Worm (Caenorhabditis elegans) whole organism, young adult: ENCODE data around the gene arrd-25.

ENCODE experiments used
- B0035.1 ChIP-seq: sonication (generic microtip); optimal IDR thresholded peaks from 2 replicates; lab custom pipeline; 2016; ENCODE audit warnings: missing genetic modification characterization, mild to moderate bottlenecking, missing compliant biosample characterization, missing genotype, missing genetic modification reagents
- B0261.1 ChIP-seq: sonication (generic microtip); optimal IDR thresholded peaks from 2 replicates; lab custom pipeline; 2016; ENCODE audit warnings: mild to moderate bottlenecking, missing genetic modification characterization, moderate library complexity, missing compliant biosample characterization
- C17E4.6 ChIP-seq: fragments of 200-800 bp; sonication (Bioruptor generic); IDR thresholded peaks from 2 replicates; pipeline ENCODE4 v1.3.6; 2022; ENCODE audit warnings: missing genetic modification reagents, missing genetic modification characterization, missing compliant biosample characterization
- F37B4.10 ChIP-seq: fragments of 200-800 bp; sonication (Bioruptor generic); IDR thresholded peaks from 2 replicates; pipeline ENCODE4 v1.3.6; 2022; ENCODE audit warnings: missing genetic modification characterization, missing compliant biosample characterization
- F55B11.4 ChIP-seq: sonication (generic microtip); optimal IDR thresholded peaks from 2 replicates; lab custom pipeline; 2016; ENCODE audit warnings: missing compliant biosample characterization, missing genetic modification characterization, borderline replicate concordance; ENCODE audit not compliant: insufficient read depth
- K12H6.12 ChIP-seq: fragments of 200-800 bp; sonication (Bioruptor generic); optimal IDR thresholded peaks from 2 replicates; lab custom pipeline; 2018; ENCODE audit warnings: mild to moderate bottlenecking, missing genetic modification characterization, missing compliant biosample characterization
- Y79H2A.3 ChIP-seq: fragments of 200-800 bp; sonication (Bioruptor generic); conservative IDR thresholded peaks from 2 replicates; pipeline ENCODE4 v1.3.6; 2022; ENCODE audit warnings: missing genetic modification reagents, missing genetic modification characterization, missing compliant biosample characterization
- ZK185.1 ChIP-seq: sonication (generic microtip); optimal IDR thresholded peaks from 2 replicates; lab custom pipeline; 2016; ENCODE audit warnings: mild to moderate bottlenecking, missing genetic modification characterization, missing compliant biosample characterization; ENCODE audit not compliant: poor library complexity, severe bottlenecking
- aptf-3 ChIP-seq: fragments of 200-800 bp; sonication (Bioruptor generic); IDR thresholded peaks from 2 replicates; pipeline ENCODE4 v1.3.6; 2022; ENCODE audit warnings: missing genetic modification characterization, missing compliant biosample characterization
- attf-3 ChIP-seq: fragments of 200-800 bp; sonication (Bioruptor generic); conservative IDR thresholded peaks from 2 replicates; pipeline ENCODE4 v1.3.6; 2022; ENCODE audit warnings: missing genetic modification reagents, missing genetic modification characterization, missing compliant biosample characterization
- attf-5 ChIP-seq: fragments of 200-800 bp; sonication (Bioruptor generic); optimal IDR thresholded peaks from 2 replicates; lab custom pipeline; 2018; ENCODE audit warnings: mild to moderate bottlenecking, missing genetic modification characterization, missing compliant biosample characterization
- bed-2 ChIP-seq: fragments of 200-800 bp; sonication (Bioruptor generic); IDR thresholded peaks from 2 replicates; pipeline ENCODE4 v1.3.6; 2022; ENCODE audit warnings: missing genetic modification reagents, missing genetic modification characterization, missing compliant biosample characterization
- ceh-58 ChIP-seq: fragments of 200-800 bp; sonication (Bioruptor generic); IDR thresholded peaks from 2 replicates; pipeline ENCODE4 v1.3.6; 2022; ENCODE audit warnings: missing genetic modification characterization, missing compliant biosample characterization
- chd-7 ChIP-seq: sonication (generic microtip); optimal IDR thresholded peaks from 2 replicates; lab custom pipeline; 2016; ENCODE audit warnings: mild to moderate bottlenecking, missing genetic modification characterization, moderate library complexity, missing compliant biosample characterization
- die-1 ChIP-seq: sonication (generic microtip); optimal IDR thresholded peaks from 2 replicates; lab custom pipeline; 2016; ENCODE audit warnings: missing genotype, mild to moderate bottlenecking, missing genetic modification characterization, missing compliant biosample characterization
- efl-1 ChIP-seq: fragments of 150-350 bp; optimal IDR thresholded peaks from 2 replicates; lab custom pipeline; 2014; ENCODE audit warnings: missing biosample characterization, missing genetic modification reagents, missing genetic modification characterization
- egrh-3 ChIP-seq: fragments of 200-800 bp; sonication (Bioruptor generic); IDR thresholded peaks from 2 replicates; pipeline ENCODE4 v1.3.6; 2022; ENCODE audit warnings: missing genetic modification reagents, missing genetic modification characterization, missing compliant biosample characterization
- ekl-4 ChIP-seq: fragments of 200-800 bp; sonication (Bioruptor generic); IDR thresholded peaks from 2 replicates; pipeline ENCODE4 v1.3.6; 2022; ENCODE audit warnings: missing genetic modification reagents, missing genetic modification characterization, missing compliant biosample characterization
- fkh-3 ChIP-seq: sonication (generic microtip); optimal IDR thresholded peaks from 2 replicates; lab custom pipeline; 2016; ENCODE audit warnings: mild to moderate bottlenecking, missing genetic modification characterization, missing compliant biosample characterization
- him-1 ChIP-seq: sonication (generic microtip); optimal IDR thresholded peaks from 2 replicates; lab custom pipeline; 2016; ENCODE audit warnings: missing genotype, missing genetic modification reagents, missing genetic modification characterization, missing compliant biosample characterization
- let-526 ChIP-seq: fragments of 200-800 bp; sonication (Bioruptor generic); IDR thresholded peaks from 2 replicates; pipeline ENCODE4 v1.3.6; 2022; ENCODE audit warnings: missing genetic modification reagents, missing genetic modification characterization, missing compliant biosample characterization
- lin-40 ChIP-seq: sonication (generic microtip); optimal IDR thresholded peaks from 2 replicates; lab custom pipeline; 2016; ENCODE audit warnings: missing genetic modification characterization, mild to moderate bottlenecking, missing compliant biosample characterization, missing genotype, missing genetic modification reagents
- lin-54 ChIP-seq: fragments of 200-800 bp; sonication (Bioruptor generic); optimal IDR thresholded peaks from 2 replicates; lab custom pipeline; 2018; ENCODE audit warnings: mild to moderate bottlenecking, missing genetic modification characterization, missing compliant biosample characterization
- lir-1 ChIP-seq: fragments of 200-800 bp; sonication (Bioruptor generic); conservative IDR thresholded peaks from 2 replicates; pipeline ENCODE4 v1.3.6; 2022; ENCODE audit warnings: missing genetic modification reagents, missing genetic modification characterization, missing compliant biosample characterization
- madf-6 ChIP-seq: fragments of 200-800 bp; sonication (Bioruptor generic); IDR thresholded peaks from 2 replicates; pipeline ENCODE4 v1.3.6; 2022; ENCODE audit warnings: missing genetic modification reagents, missing genetic modification characterization, missing compliant biosample characterization
- madf-8 ChIP-seq: fragments of 200-800 bp; sonication (Bioruptor generic); conservative IDR thresholded peaks from 2 replicates; pipeline ENCODE4 v1.3.6; 2022; ENCODE audit warnings: missing genetic modification reagents, missing genetic modification characterization, missing compliant biosample characterization
- mel-28 ChIP-seq: sonication (generic microtip); optimal IDR thresholded peaks from 2 replicates; lab custom pipeline; 2016; ENCODE audit warnings: borderline replicate concordance, mild to moderate bottlenecking, missing genetic modification characterization, missing compliant biosample characterization
- mxl-1 ChIP-seq: sonication (generic microtip); optimal IDR thresholded peaks from 2 replicates; lab custom pipeline; 2016; ENCODE audit warnings: missing genetic modification characterization, missing compliant biosample characterization
- nfya-1 ChIP-seq: sonication (generic microtip); optimal IDR thresholded peaks from 2 replicates; lab custom pipeline; 2017; ENCODE audit warnings: antibody characterized with exemption, missing compliant biosample characterization, missing genetic modification characterization, borderline replicate concordance; ENCODE audit not compliant: insufficient read depth
- nhr-179 ChIP-seq: sonication (generic microtip); optimal IDR thresholded peaks from 2 replicates; lab custom pipeline; 2016; ENCODE audit warnings: mild to moderate bottlenecking, missing genetic modification characterization, missing compliant biosample characterization
- nhr-90 ChIP-seq: sonication (generic microtip); optimal IDR thresholded peaks from 2 replicates; lab custom pipeline; 2016; ENCODE audit warnings: missing genotype, mild to moderate bottlenecking, missing genetic modification characterization, missing compliant biosample characterization
- pbrm-1 ChIP-seq: fragments of 200-800 bp; sonication (Bioruptor generic); IDR thresholded peaks from 2 replicates; pipeline ENCODE4 v1.3.6; 2022; ENCODE audit warnings: missing genetic modification reagents, missing genetic modification characterization, missing compliant biosample characterization
- snpc-3.4 ChIP-seq: sonication (generic microtip); optimal IDR thresholded peaks from 2 replicates; lab custom pipeline; 2017; ENCODE audit warnings: missing genetic modification characterization, mild to moderate bottlenecking, missing compliant biosample characterization, antibody characterized with exemption, moderate library complexity, missing genotype, missing genetic modification reagents
- somi-1 ChIP-seq: fragments of 200-800 bp; sonication (Bioruptor generic); optimal IDR thresholded peaks from 2 replicates; lab custom pipeline; 2018; ENCODE audit warnings: mild to moderate bottlenecking, missing genetic modification characterization, missing compliant biosample characterization
- tbp1 ChIP-seq: fragments of 200-800 bp; sonication (Bioruptor generic); optimal IDR thresholded peaks from 2 replicates; lab custom pipeline; 2018; ENCODE audit warnings: mild to moderate bottlenecking, missing genetic modification characterization, missing compliant biosample characterization
- tbx-9 ChIP-seq: sonication (generic microtip); optimal IDR thresholded peaks from 2 replicates; lab custom pipeline; 2016; ENCODE audit warnings: borderline replicate concordance, missing genetic modification characterization, inconsistent platforms, missing compliant biosample characterization
- unc-130 ChIP-seq: sonication (generic microtip); optimal IDR thresholded peaks from 2 replicates; lab custom pipeline; 2016; ENCODE audit warnings: missing genetic modification reagents, missing genetic modification characterization, missing compliant biosample characterization
- zfh-2 ChIP-seq: fragments of 200-800 bp; sonication (Bioruptor generic); conservative IDR thresholded peaks from 2 replicates; pipeline ENCODE4 v1.3.6; 2022; ENCODE audit warnings: missing genetic modification reagents, missing genetic modification characterization, missing compliant biosample characterization

arrd-25 gene

DNA sequence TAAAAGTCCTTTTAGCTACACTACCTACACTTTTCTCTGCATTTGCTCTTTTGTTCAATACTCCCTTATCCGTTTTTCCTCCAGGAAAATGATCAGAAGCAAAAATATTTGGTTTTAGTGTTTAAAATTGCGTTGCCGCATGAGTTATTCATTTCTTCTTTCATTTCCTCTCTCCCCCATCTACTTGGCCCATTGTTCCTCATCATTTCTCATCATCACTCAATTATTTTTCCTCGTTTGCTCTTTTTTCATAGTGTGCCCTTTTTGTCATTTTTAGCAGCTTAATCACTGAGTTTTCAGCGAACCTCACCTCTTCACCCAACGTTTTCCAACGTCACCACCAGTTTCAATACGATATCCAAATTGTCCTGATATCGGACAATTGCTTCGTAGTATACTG, 15.6 kb downstream of the arrd-25 start, which contains the start of gene dyc-1:
Gene dyc-1 (plus strand): TSS at position 301 of the 400 bp plus-strand sequence.
- TF ChIP-seq ekl-4 (GFP tag; lab: Robert Waterston, UW) (no peak), aptf-3 (no peak), nhr-90 (tag; lab: Kevin White, UChicago) (no peak), madf-6 (GFP tag; lab: Robert Waterston, UW) (no peak), Y79H2A.3 (GFP tag; lab: Robert Waterston, UW) (no peak), nhr-179 (tag; lab: Kevin White, UChicago) (no peak), attf-5 (GFP tag; lab: Kevin White, UChicago) (no peak), efl-1 (GFP tag; lab: Kevin White, UChicago) (no peak)
- TF ChIP-seq, all 124 proteins: peak for 0

DNA sequence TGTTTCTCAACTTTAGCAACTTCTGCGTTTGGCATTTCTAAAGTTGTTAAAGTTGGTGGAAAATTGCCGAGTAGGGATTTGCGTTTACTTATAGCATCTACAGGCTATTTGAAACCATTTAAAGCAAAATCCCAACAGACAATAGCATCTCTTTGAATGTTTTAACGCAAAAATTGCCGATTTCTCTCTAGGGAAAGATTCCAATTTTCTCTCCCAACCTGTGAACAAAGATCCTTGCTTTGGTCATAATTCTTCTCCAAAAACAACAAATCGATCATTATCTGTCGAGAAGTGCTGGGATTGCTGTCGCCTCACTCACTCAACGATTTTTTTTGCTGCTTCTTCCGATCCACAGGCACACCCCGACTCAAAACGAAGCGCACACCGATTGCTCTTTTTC, 20.2 kb downstream of the arrd-25 start:
- TF ChIP-seq B0035.1 (tag; lab: Kevin White, UChicago) (no peak), fkh-3 (no peak), nfya-1 (no peak), efl-1 (GFP tag; lab: Kevin White, UChicago) (no peak), madf-8 (GFP tag; lab: Robert Waterston, UW) (no peak), mel-28 (no peak), somi-1 (no peak), F55B11.4 (tag; lab: Kevin White, UChicago) (no peak), tbp1 (no peak), egrh-3 (GFP tag; lab: Robert Waterston, UW) (no peak), attf-5 (GFP tag; lab: Kevin White, UChicago) (no peak), snpc-3.4 (tag; lab: Kevin White, UChicago) (no peak), lin-54 (GFP tag; lab: Kevin White, UChicago) (no peak)

DNA sequence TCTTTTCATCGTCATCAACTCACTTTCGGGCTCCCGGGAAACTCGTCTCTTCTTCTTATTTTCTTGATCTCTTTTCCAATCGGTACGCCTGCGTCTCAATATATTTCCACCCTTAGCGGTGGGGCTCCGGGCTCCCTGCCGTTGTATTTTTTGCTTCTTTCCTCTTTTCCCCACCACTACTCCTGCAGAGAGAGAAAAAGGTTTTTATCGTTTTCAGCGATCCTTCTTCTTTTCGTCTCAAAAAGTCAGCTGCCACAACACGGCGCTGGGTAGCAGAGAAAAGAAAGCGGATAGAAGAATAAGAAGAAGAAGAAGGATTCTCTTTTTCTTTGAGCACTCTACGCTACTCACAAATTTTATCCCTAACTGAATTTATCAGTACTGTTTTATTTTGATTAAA, 21.2 kb downstream of the arrd-25 start:
- TF ChIP-seq zfh-2 (GFP tag; lab: Robert Waterston, UW) (peak; percentile 41; the same call in 1 of the 2 replicates), tbx-9 (tag; lab: Kevin White, UChicago) (no peak), F37B4.10 (no peak), K12H6.12 (no peak), B0261.1 (tag; lab: Kevin White, UChicago) (no peak), aptf-3 (no peak)

DNA sequence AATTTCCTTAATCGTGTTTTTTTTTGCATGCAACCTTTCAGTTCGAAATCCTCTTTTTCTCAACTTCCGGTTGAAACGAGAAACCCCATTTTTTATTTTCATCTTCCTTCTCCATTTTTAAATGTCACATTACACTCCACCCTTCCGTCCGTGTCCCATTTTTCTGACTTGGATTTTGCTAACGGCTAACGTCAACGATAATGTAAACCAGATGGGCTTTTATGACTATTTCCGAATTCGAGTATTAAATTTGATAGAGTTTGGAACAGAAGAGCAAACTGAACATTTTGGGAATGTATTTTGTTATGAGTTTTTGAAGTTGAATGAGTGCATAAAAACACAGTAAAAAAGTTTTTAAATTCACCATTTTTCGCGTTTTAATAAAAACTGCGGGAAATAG, 22.1 kb downstream of the arrd-25 start:
- TF ChIP-seq lir-1 (GFP tag; lab: Robert Waterston, UW) (no peak), unc-130 (no peak), mxl-1 (tag; lab: Kevin White, UChicago) (no peak), ZK185.1 (tag; lab: Kevin White, UChicago) (no peak), pbrm-1 (no peak), ceh-58 (GFP tag; lab: Robert Waterston, UW) (no peak), attf-3 (no peak), him-1 (tag; lab: Kevin White, UChicago) (no peak), bed-2 (GFP tag; lab: Robert Waterston, UW) (no peak), die-1 (tag; lab: Kevin White, UChicago) (no peak), chd-7 (tag; lab: Kevin White, UChicago) (no peak), lin-40 (tag; lab: Kevin White, UChicago) (no peak), let-526 (no peak), snpc-3.4 (tag; lab: Kevin White, UChicago) (no peak), lin-54 (GFP tag; lab: Kevin White, UChicago) (no peak), madf-8 (GFP tag; lab: Robert Waterston, UW) (no peak), C17E4.6 (no peak)
